Worm (Caenorhabditis elegans) whole organism, L4 larva: ENCODE results near the gene M57.1.
A peak's percentile ranks its signal among the peaks of the same experiment; 100 is the strongest.

Experiments used
- D1046.2 ChIP-seq: fragments of 200-800 bp; sonication (Bioruptor generic); IDR thresholded peaks from 2 replicates; pipeline ENCODE4 v1.3.6; 2022; ENCODE audit warnings: missing genetic modification characterization, missing compliant biosample characterization
- F26F4.8 ChIP-seq: fragments of 200-800 bp; sonication (Bioruptor generic); conservative IDR thresholded peaks from 2 replicates; pipeline ENCODE4 v1.3.6; 2022; ENCODE audit warnings: missing genetic modification characterization, missing compliant biosample characterization
- F49E8.2 ChIP-seq: sonication (generic microtip); optimal IDR thresholded peaks from 2 replicates; lab custom pipeline; 2016; ENCODE audit warnings: missing compliant biosample characterization, mild to moderate bottlenecking, missing genetic modification characterization, borderline replicate concordance
- T20F7.1 ChIP-seq: fragments of 200-800 bp; sonication (Bioruptor generic); optimal IDR thresholded peaks from 2 replicates; lab custom pipeline; 2018; ENCODE audit warnings: mild to moderate bottlenecking, missing genetic modification characterization, missing compliant biosample characterization
- T26A8.4 ChIP-seq: fragments of 200-800 bp; sonication (Bioruptor generic); IDR thresholded peaks from 2 replicates; pipeline ENCODE4 v1.3.6; 2022; ENCODE audit warnings: missing genetic modification characterization, missing compliant biosample characterization
- Y5F2A.4 ChIP-seq: fragments of 200-800 bp; sonication (Bioruptor generic); optimal IDR thresholded peaks from 2 replicates; lab custom pipeline; 2018; ENCODE audit warnings: mild to moderate bottlenecking, missing genetic modification characterization, missing compliant biosample characterization
- Y75B8A.6 ChIP-seq: fragments of 200-800 bp; sonication (Bioruptor generic); IDR thresholded peaks from 2 replicates; pipeline ENCODE4 v1.3.6; 2022; ENCODE audit warnings: missing genetic modification reagents, missing genetic modification characterization, missing compliant biosample characterization
- arid-1 ChIP-seq: fragments of 200-800 bp; sonication (Bioruptor generic); conservative IDR thresholded peaks from 2 replicates; pipeline ENCODE4 v1.3.6; 2022; ENCODE audit warnings: missing genetic modification reagents, missing genetic modification characterization, missing compliant biosample characterization
- ceh-20 ChIP-seq: fragments of 200-800 bp; sonication (Bioruptor generic); IDR thresholded peaks from 2 replicates; pipeline ENCODE4 v1.3.6; 2022; ENCODE audit warnings: missing genetic modification reagents, missing genetic modification characterization, missing compliant biosample characterization
- ceh-28 ChIP-seq: fragments of 150-350 bp; optimal IDR thresholded peaks from 2 replicates; lab custom pipeline; 2014; ENCODE audit warnings: missing biosample characterization, missing genetic modification reagents, missing genetic modification characterization
- ceh-44 ChIP-seq: fragments of 200-800 bp; sonication (Bioruptor generic); IDR thresholded peaks from 2 replicates; pipeline ENCODE4 v1.3.6; 2022; ENCODE audit warnings: missing genetic modification reagents, missing genetic modification characterization, missing compliant biosample characterization
- ceh-62 ChIP-seq: sonication (generic microtip); optimal IDR thresholded peaks from 2 replicates; lab custom pipeline; 2017; ENCODE audit warnings: missing biosample characterization, missing genetic modification characterization
- ceh-82 ChIP-seq: sonication (generic microtip); optimal IDR thresholded peaks from 2 replicates; lab custom pipeline; 2017; ENCODE audit warnings: missing biosample characterization, missing genetic modification characterization
- ctbp-1 ChIP-seq: fragments of 200-800 bp; sonication (Bioruptor generic); IDR thresholded peaks from 2 replicates; pipeline ENCODE4 v1.3.6; 2022; ENCODE audit warnings: missing genetic modification reagents, missing genetic modification characterization, missing compliant biosample characterization
- daf-19 ChIP-seq: fragments of 200-800 bp; sonication (Bioruptor generic); conservative IDR thresholded peaks from 2 replicates; pipeline ENCODE4 v1.3.6; 2022; ENCODE audit warnings: missing genetic modification characterization, missing compliant biosample characterization
- daf-8 ChIP-seq: fragments of 200-800 bp; sonication (Bioruptor generic); IDR thresholded peaks from 2 replicates; pipeline ENCODE4 v1.3.6; 2022; ENCODE audit warnings: missing genetic modification characterization, missing compliant biosample characterization
- dmd-8 ChIP-seq: fragments of 200-800 bp; sonication (Bioruptor generic); IDR thresholded peaks from 2 replicates; pipeline ENCODE4 v1.3.6; 2022; ENCODE audit warnings: missing genetic modification characterization, missing compliant biosample characterization
- duxl-1 ChIP-seq: sonication (generic microtip); optimal IDR thresholded peaks from 2 replicates; lab custom pipeline; 2016; ENCODE audit warnings: mild to moderate bottlenecking, missing genetic modification characterization, moderate library complexity, missing compliant biosample characterization; ENCODE audit not compliant: poor library complexity
- dve-1 ChIP-seq: sonication (generic microtip); optimal IDR thresholded peaks from 2 replicates; lab custom pipeline; 2017; ENCODE audit warnings: antibody characterized with exemption, mild to moderate bottlenecking, missing genetic modification characterization, missing compliant biosample characterization; ENCODE audit not compliant: insufficient read depth
- egl-43 ChIP-seq: fragments of 200-800 bp; sonication (Bioruptor generic); IDR thresholded peaks from 2 replicates; pipeline ENCODE4 v1.3.6; 2022; ENCODE audit warnings: missing genetic modification reagents, missing genetic modification characterization, missing compliant biosample characterization
- fkh-10 ChIP-seq: fragments of 150-350 bp; optimal IDR thresholded peaks from 2 replicates; lab custom pipeline; 2014; ENCODE audit warnings: missing biosample characterization, missing genetic modification reagents, missing genetic modification characterization
- fos-1 ChIP-seq: fragments of 150-350 bp; optimal IDR thresholded peaks from 2 replicates; lab custom pipeline; 2014; ENCODE audit warnings: missing biosample characterization, missing genetic modification characterization
- gei-8 ChIP-seq: fragments of 200-800 bp; sonication (Bioruptor generic); optimal IDR thresholded peaks from 2 replicates; lab custom pipeline; 2018; ENCODE audit warnings: mild to moderate bottlenecking, missing genetic modification characterization, missing compliant biosample characterization
- hif-1 ChIP-seq, 2 experiments: sonication (generic microtip); optimal IDR thresholded peaks; 2 replicates each; lab custom pipeline; 2016 to 2017; ENCODE audit warnings: missing compliant biosample characterization in 2 of 2, missing genetic modification characterization in 2 of 2, missing genetic modification reagents in 2 of 2, missing genotype in 2 of 2, mild to moderate bottlenecking in 1 of 2
- hlh-11 ChIP-seq: fragments of 200-800 bp; sonication (Bioruptor generic); optimal IDR thresholded peaks from 2 replicates; lab custom pipeline; 2018; ENCODE audit warnings: mild to moderate bottlenecking, missing genetic modification characterization, missing compliant biosample characterization
- hlh-30 ChIP-seq: sonication (generic microtip); optimal IDR thresholded peaks from 2 replicates; lab custom pipeline; 2017; ENCODE audit warnings: antibody characterized with exemption, mild to moderate bottlenecking, missing genetic modification characterization, missing compliant biosample characterization; ENCODE audit not compliant: insufficient read depth
- lin-1 ChIP-seq: fragments of 200-800 bp; sonication (Bioruptor generic); IDR thresholded peaks from 2 replicates; pipeline ENCODE4 v1.3.6; 2022; ENCODE audit warnings: missing genetic modification reagents, missing genetic modification characterization, missing compliant biosample characterization
- lin-13 ChIP-seq: fragments of 150-350 bp; optimal IDR thresholded peaks from 2 replicates; lab custom pipeline; 2014; ENCODE audit warnings: missing biosample characterization, missing genetic modification reagents, missing genetic modification characterization
- lin-29 ChIP-seq: fragments of 200-800 bp; sonication (Bioruptor generic); IDR thresholded peaks from 2 replicates; pipeline ENCODE4 v1.3.6; 2022; ENCODE audit warnings: missing genetic modification reagents, missing genetic modification characterization, missing compliant biosample characterization
- lin-38 ChIP-seq: fragments of 200-800 bp; sonication (Bioruptor generic); IDR thresholded peaks from 2 replicates; pipeline ENCODE4 v1.3.6; 2022; ENCODE audit warnings: missing genetic modification reagents, missing genetic modification characterization, missing compliant biosample characterization
- mdl-1 ChIP-seq, 2 experiments: fragments of 150-350 bp in 1 of 2; sonication (generic microtip) in 1 of 2; optimal IDR thresholded peaks; 2 replicates each; lab custom pipeline; 2014 to 2017; ENCODE audit warnings: missing biosample characterization in 2 of 2, missing genetic modification characterization in 2 of 2
- nhr-10 ChIP-seq: fragments of 150-350 bp; optimal IDR thresholded peaks from 2 replicates; lab custom pipeline; 2014; ENCODE audit warnings: missing biosample characterization, missing genetic modification characterization
- nhr-102 ChIP-seq: sonication (generic microtip); optimal IDR thresholded peaks from 2 replicates; lab custom pipeline; 2016; ENCODE audit warnings: mild to moderate bottlenecking, missing genetic modification characterization, moderate library complexity, missing compliant biosample characterization
- nhr-11 ChIP-seq: fragments of 150-350 bp; optimal IDR thresholded peaks from 2 replicates; lab custom pipeline; 2014; ENCODE audit warnings: missing biosample characterization, missing genetic modification characterization
- nhr-111 ChIP-seq: fragments of 200-800 bp; sonication (Bioruptor generic); optimal IDR thresholded peaks from 2 replicates; lab custom pipeline; 2018; ENCODE audit warnings: mild to moderate bottlenecking, missing genetic modification characterization, missing compliant biosample characterization
- nhr-237 ChIP-seq: sonication (generic microtip); optimal IDR thresholded peaks from 2 replicates; lab custom pipeline; 2017; ENCODE audit warnings: missing biosample characterization, missing genetic modification characterization
- nhr-28 ChIP-seq: fragments of 150-350 bp; optimal IDR thresholded peaks from 2 replicates; lab custom pipeline; 2014; ENCODE audit warnings: missing biosample characterization, missing genetic modification characterization
- nhr-41 ChIP-seq: fragments of 200-800 bp; sonication (Bioruptor generic); IDR thresholded peaks from 2 replicates; pipeline ENCODE4 v1.3.6; 2022; ENCODE audit warnings: missing genetic modification reagents, missing genetic modification characterization, missing compliant biosample characterization
- nhr-42 ChIP-seq: fragments of 200-800 bp; sonication (Bioruptor generic); IDR thresholded peaks from 2 replicates; pipeline ENCODE4 v1.3.6; 2022; ENCODE audit warnings: missing genetic modification characterization, missing compliant biosample characterization
- pha-4 ChIP-seq, 2 experiments: fragments of 150-350 bp in 1 of 2; fragments of 200-800 bp in 1 of 2; sonication (Bioruptor generic) in 1 of 2; IDR thresholded peaks in 1 of 2; optimal IDR thresholded peaks in 1 of 2; 2 replicates each; pipeline versions ENCODE4 v1.3.6 to Lab custom; 2014 to 2022; ENCODE audit warnings: missing genetic modification characterization in 2 of 2, missing genetic modification reagents in 2 of 2, missing biosample characterization in 1 of 2, missing compliant biosample characterization in 1 of 2
- php-3 ChIP-seq: fragments of 200-800 bp; sonication (Bioruptor generic); IDR thresholded peaks from 2 replicates; pipeline ENCODE4 v1.3.6; 2022; ENCODE audit warnings: missing genetic modification reagents, missing genetic modification characterization, missing compliant biosample characterization
- pqm-1 ChIP-seq: sonication (generic microtip); optimal IDR thresholded peaks from 2 replicates; lab custom pipeline; 2017; ENCODE audit warnings: missing biosample characterization, missing genetic modification characterization
- rbr-2 ChIP-seq: sonication (generic microtip); optimal IDR thresholded peaks from 2 replicates; lab custom pipeline; 2016; ENCODE audit warnings: missing genotype, missing genetic modification characterization, missing compliant biosample characterization
- saeg-2 ChIP-seq: fragments of 200-800 bp; sonication (Bioruptor generic); IDR thresholded peaks from 2 replicates; pipeline ENCODE4 v1.3.6; 2022; ENCODE audit warnings: missing genetic modification reagents, missing genetic modification characterization, missing compliant biosample characterization
- sdz-12 ChIP-seq: fragments of 200-800 bp; sonication (Bioruptor generic); optimal IDR thresholded peaks from 2 replicates; lab custom pipeline; 2018; ENCODE audit warnings: mild to moderate bottlenecking, missing genetic modification characterization, missing compliant biosample characterization
- spr-3 ChIP-seq: fragments of 200-800 bp; sonication (Bioruptor generic); optimal IDR thresholded peaks from 2 replicates; lab custom pipeline; 2018; ENCODE audit warnings: mild to moderate bottlenecking, missing genetic modification characterization, missing compliant biosample characterization
- tag-97 ChIP-seq: fragments of 200-800 bp; sonication (Bioruptor generic); IDR thresholded peaks from 2 replicates; pipeline ENCODE4 v1.3.6; 2022; ENCODE audit warnings: missing genetic modification characterization, missing compliant biosample characterization
- unc-130 ChIP-seq: sonication (generic microtip); optimal IDR thresholded peaks from 2 replicates; lab custom pipeline; 2016; ENCODE audit warnings: missing genetic modification reagents, missing genetic modification characterization, missing compliant biosample characterization
- unc-39 ChIP-seq: sonication (generic microtip); optimal IDR thresholded peaks from 2 replicates; lab custom pipeline; 2017; ENCODE audit warnings: missing biosample characterization, missing genetic modification characterization
- zip-11 ChIP-seq: fragments of 200-800 bp; sonication (Bioruptor generic); IDR thresholded peaks from 2 replicates; pipeline ENCODE4 v1.3.6; 2022; ENCODE audit warnings: missing genetic modification characterization, missing compliant biosample characterization
- ztf-11 ChIP-seq: fragments of 150-350 bp; optimal IDR thresholded peaks from 2 replicates; lab custom pipeline; 2014; ENCODE audit warnings: missing biosample characterization, missing genetic modification characterization
- ztf-7 ChIP-seq: fragments of 150-350 bp; optimal IDR thresholded peaks from 2 replicates; lab custom pipeline; 2014; ENCODE audit warnings: missing biosample characterization, missing genetic modification characterization

The M57.1 gene

DNA sequence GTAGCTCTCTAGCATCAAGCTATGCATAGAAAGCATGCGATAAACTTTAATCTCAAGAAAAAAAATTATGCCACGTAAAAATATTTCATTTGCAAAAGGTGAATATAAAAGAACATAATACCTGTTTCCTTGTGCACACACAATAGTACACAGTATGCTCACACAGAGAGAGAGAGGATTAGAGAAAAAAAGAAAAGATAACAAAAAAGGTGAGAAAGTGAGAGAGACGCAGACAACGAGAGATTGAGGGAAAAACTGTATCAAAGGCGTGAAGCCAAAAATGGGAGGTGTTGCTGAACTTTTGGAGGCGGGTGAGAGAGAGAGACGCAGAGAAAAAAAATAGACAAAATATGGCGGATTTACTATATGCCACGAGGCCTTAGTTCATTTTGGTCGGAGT lies 16.0 kb downstream of the M57.1 start (continued):
- TF ChIP-seq ceh-62 (tag; lab: Kevin White, UChicago), result no peak
- TF ChIP-seq unc-130 (GFP tag; lab: Kevin White, UChicago), result no peak
- TF ChIP-seq fkh-10, result no peak
- TF ChIP-seq Y5F2A.4, result no peak
- peak; percentile 43 for TF ChIP-seq lin-38 (GFP tag; lab: Robert Waterston, UW)
- TF ChIP-seq dve-1 (tag; lab: Kevin White, UChicago), result peak; percentile 90
- TF ChIP-seq daf-8 (GFP tag; lab: Robert Waterston, UW), result no peak
- TF ChIP-seq pha-4 (GFP tag; IDR thresholded peaks at IDR 0.05; lab: Robert Waterston, UW), result no peak
- peak; percentile 63 for TF ChIP-seq pha-4 (tag; optimal IDR thresholded peaks at IDR 0.05; lab: Kevin White, UChicago)
- no peak for TF ChIP-seq F26F4.8 (GFP tag; lab: Robert Waterston, UW)
- TF ChIP-seq nhr-237, result no peak
- TF ChIP-seq nhr-28, result peak; percentile 73
- no peak for TF ChIP-seq unc-39 (tag; lab: Kevin White, UChicago)
- no peak for TF ChIP-seq nhr-41 (GFP tag; lab: Robert Waterston, UW)
- no peak for TF ChIP-seq ceh-28 (tag; lab: Kevin White, UChicago)
- no peak for TF ChIP-seq F49E8.2 (tag; lab: Kevin White, UChicago)
- TF ChIP-seq sdz-12 (GFP tag; lab: Kevin White, UChicago), result no peak
- no peak for TF ChIP-seq gei-8 (GFP tag; lab: Kevin White, UChicago)
- no peak for TF ChIP-seq arid-1 (GFP tag; lab: Robert Waterston, UW)
- TF ChIP-seq nhr-42 (GFP tag; lab: Robert Waterston, UW), result no peak
- TF ChIP-seq egl-43 (GFP tag; lab: Robert Waterston, UW), result no peak
- TF ChIP-seq nhr-111 (GFP tag; lab: Kevin White, UChicago), result no peak
- no peak for TF ChIP-seq php-3 (GFP tag; lab: Robert Waterston, UW)
- TF ChIP-seq tag-97, result no peak
- TF ChIP-seq spr-3 (GFP tag; lab: Kevin White, UChicago), result no peak
- TF ChIP-seq ceh-82, result no peak
- TF ChIP-seq lin-1, result no peak
- TF ChIP-seq pqm-1, result peak; percentile 48
- no peak for TF ChIP-seq saeg-2 (GFP tag; lab: Robert Waterston, UW)
- no peak for TF ChIP-seq duxl-1 (tag; lab: Kevin White, UChicago)
- no peak for TF ChIP-seq dmd-8 (GFP tag; lab: Robert Waterston, UW)
- no peak for TF ChIP-seq rbr-2 (tag; lab: Kevin White, UChicago)
- no peak for TF ChIP-seq daf-19
- no peak for TF ChIP-seq Y75B8A.6 (GFP tag; lab: Robert Waterston, UW)
- no peak for TF ChIP-seq fos-1 (tag; lab: Kevin White, UChicago)
- no peak for TF ChIP-seq ztf-7 (tag; lab: Kevin White, UChicago)
- no peak for TF ChIP-seq ceh-20 (GFP tag; lab: Robert Waterston, UW)
- no peak for TF ChIP-seq zip-11 (GFP tag; lab: Robert Waterston, UW)
- TF ChIP-seq mdl-1 (tag; optimal IDR thresholded peaks at IDR 0.05; lab: Kevin White, UChicago), result no peak
- TF ChIP-seq nhr-11 (tag; lab: Kevin White, UChicago), result no peak
- no peak for TF ChIP-seq ztf-11 (tag; lab: Kevin White, UChicago)
- TF ChIP-seq hlh-11 (tag; lab: Kevin White, UChicago), result peak; percentile 63
- no peak for TF ChIP-seq D1046.2 (GFP tag; lab: Robert Waterston, UW)
- TF ChIP-seq nhr-102 (tag; lab: Kevin White, UChicago), result peak; percentile 27
- TF ChIP-seq T20F7.1 (GFP tag; lab: Kevin White, UChicago), result no peak
- TF ChIP-seq hlh-30 (tag; lab: Kevin White, UChicago), result peak; percentile 26
- TF ChIP-seq lin-13 (GFP tag; lab: Kevin White, UChicago), result no peak
- no peak for TF ChIP-seq nhr-10 (tag; lab: Kevin White, UChicago)
- TF ChIP-seq ceh-44, result no peak
- TF ChIP-seq T26A8.4 (GFP tag; lab: Robert Waterston, UW), result peak; percentile 36; the same call in 1 of the 2 replicates
- TF ChIP-seq hif-1 (tag; optimal IDR thresholded peaks at IDR 0.05; lab: Kevin White, UChicago), result no peak
- TF ChIP-seq ctbp-1 (GFP tag; lab: Robert Waterston, UW), result no peak
- no peak for TF ChIP-seq lin-29
